Worm (Caenorhabditis elegans) whole organism, late embryonic: Measurements from ENCODE around the gene spch-1.
A peak's percentile ranks its signal among the peaks of the same experiment; 100 is the strongest.

Source experiments
- C08G9.2 ChIP-seq: sonication (generic microtip); optimal IDR thresholded peaks from 2 replicates; lab custom pipeline; 2016; ENCODE audit warnings: mild to moderate bottlenecking, missing genetic modification characterization, moderate library complexity, missing compliant biosample characterization
- K02D7.2 ChIP-seq: sonication (generic microtip); optimal IDR thresholded peaks from 2 replicates; lab custom pipeline; 2017; ENCODE audit warnings: mild to moderate bottlenecking, missing genetic modification characterization, missing compliant biosample characterization
- T23F11.4 ChIP-seq: fragments of 200-800 bp; sonication (Bioruptor generic); optimal IDR thresholded peaks from 2 replicates; lab custom pipeline; 2018; ENCODE audit warnings: mild to moderate bottlenecking, missing genetic modification characterization, missing compliant biosample characterization
- Y22D7AL.16 ChIP-seq: sonication (generic microtip); optimal IDR thresholded peaks from 2 replicates; lab custom pipeline; 2016; ENCODE audit warnings: missing genetic modification characterization, missing compliant biosample characterization
- ahr-1 ChIP-seq: sonication (generic microtip); optimal IDR thresholded peaks from 2 replicates; lab custom pipeline; 2016; ENCODE audit warnings: missing genetic modification characterization, missing compliant biosample characterization
- ama-1 ChIP-seq: fragments of 150-350 bp; optimal IDR thresholded peaks from 2 replicates; lab custom pipeline; 2014
- ceh-14 ChIP-seq: sonication (generic microtip); optimal IDR thresholded peaks from 2 replicates; lab custom pipeline; 2016; ENCODE audit warnings: missing genotype, missing genetic modification characterization, missing compliant biosample characterization
- ceh-18 ChIP-seq: sonication (generic microtip); optimal IDR thresholded peaks from 2 replicates; lab custom pipeline; 2016; ENCODE audit warnings: missing genetic modification characterization, missing compliant biosample characterization
- ceh-22 ChIP-seq: sonication (generic microtip); optimal IDR thresholded peaks from 2 replicates; lab custom pipeline; 2017; ENCODE audit warnings: missing biosample characterization, missing genetic modification characterization
- ceh-24 ChIP-seq: sonication (generic microtip); optimal IDR thresholded peaks from 2 replicates; lab custom pipeline; 2016; ENCODE audit warnings: mild to moderate bottlenecking, missing genetic modification characterization, missing compliant biosample characterization
- ceh-30 ChIP-seq: fragments of 150-350 bp; optimal IDR thresholded peaks from 2 replicates; lab custom pipeline; 2014; ENCODE audit warnings: missing biosample characterization, missing genetic modification characterization
- ceh-31 ChIP-seq: sonication (generic microtip); optimal IDR thresholded peaks from 2 replicates; lab custom pipeline; 2016; ENCODE audit warnings: missing genetic modification characterization, missing compliant biosample characterization
- ceh-34 ChIP-seq: sonication (generic microtip); optimal IDR thresholded peaks from 2 replicates; lab custom pipeline; 2016; ENCODE audit warnings: mild to moderate bottlenecking, missing genetic modification characterization, missing compliant biosample characterization
- ceh-45 ChIP-seq: fragments of 200-800 bp; sonication (Bioruptor generic); IDR thresholded peaks from 2 replicates; pipeline ENCODE4 v1.3.6; 2022; ENCODE audit warnings: missing genetic modification reagents, missing genetic modification characterization, missing compliant biosample characterization
- ceh-6 ChIP-seq: fragments of 200-800 bp; sonication (Bioruptor generic); optimal IDR thresholded peaks from 2 replicates; lab custom pipeline; 2018; ENCODE audit warnings: mild to moderate bottlenecking, missing genetic modification characterization, missing compliant biosample characterization
- ceh-9 ChIP-seq: sonication (generic microtip); optimal IDR thresholded peaks from 2 replicates; lab custom pipeline; 2016; ENCODE audit warnings: mild to moderate bottlenecking, missing genetic modification characterization, inconsistent platforms, missing compliant biosample characterization
- dmd-4 ChIP-seq: sonication (generic microtip); optimal IDR thresholded peaks from 2 replicates; lab custom pipeline; 2016; ENCODE audit warnings: borderline replicate concordance, missing genetic modification characterization, missing compliant biosample characterization
- dve-1 ChIP-seq: sonication (generic microtip); optimal IDR thresholded peaks from 2 replicates; lab custom pipeline; 2017; ENCODE audit warnings: antibody characterized with exemption, mild to moderate bottlenecking, missing genetic modification characterization, missing compliant biosample characterization
- elt-2 ChIP-seq: sonication (generic microtip); optimal IDR thresholded peaks from 2 replicates; lab custom pipeline; 2016; ENCODE audit warnings: missing genetic modification reagents, missing genetic modification characterization, missing compliant biosample characterization
- elt-4 ChIP-seq: sonication (generic microtip); optimal IDR thresholded peaks from 2 replicates; lab custom pipeline; 2016; ENCODE audit warnings: missing genetic modification characterization, missing compliant biosample characterization
- ets-4 ChIP-seq: sonication (generic microtip); optimal IDR thresholded peaks from 2 replicates; lab custom pipeline; 2016; ENCODE audit warnings: missing genetic modification characterization, missing compliant biosample characterization
- fax-1 ChIP-seq: sonication (generic microtip); optimal IDR thresholded peaks from 2 replicates; lab custom pipeline; 2016; ENCODE audit warnings: missing genotype, missing genetic modification characterization, missing compliant biosample characterization
- hlh-15 ChIP-seq: sonication (generic microtip); optimal IDR thresholded peaks from 2 replicates; lab custom pipeline; 2016; ENCODE audit warnings: missing genetic modification characterization, missing compliant biosample characterization
- hlh-6 ChIP-seq: sonication (generic microtip); optimal IDR thresholded peaks from 2 replicates; lab custom pipeline; 2016; ENCODE audit warnings: missing genotype, missing genetic modification characterization, missing compliant biosample characterization
- mec-3 ChIP-seq: sonication (generic microtip); optimal IDR thresholded peaks from 2 replicates; lab custom pipeline; 2016; ENCODE audit warnings: borderline replicate concordance, missing genetic modification characterization, missing compliant biosample characterization
- nfya-1 ChIP-seq: sonication (generic microtip); optimal IDR thresholded peaks from 2 replicates; lab custom pipeline; 2017; ENCODE audit warnings: missing genetic modification characterization, mild to moderate bottlenecking, missing compliant biosample characterization, antibody characterized with exemption, moderate library complexity
- nhr-11 ChIP-seq: fragments of 150-350 bp; optimal IDR thresholded peaks from 2 replicates; lab custom pipeline; 2014; ENCODE audit warnings: missing biosample characterization, missing genetic modification characterization
- nhr-232 ChIP-seq: sonication (generic microtip); optimal IDR thresholded peaks from 2 replicates; lab custom pipeline; 2016; ENCODE audit warnings: missing genetic modification characterization, missing compliant biosample characterization
- pag-3 ChIP-seq: sonication (generic microtip); optimal IDR thresholded peaks from 2 replicates; lab custom pipeline; 2016; ENCODE audit warnings: missing compliant biosample characterization, missing genetic modification characterization, borderline replicate concordance
- pat-9 ChIP-seq: fragments of 200-800 bp; sonication (Bioruptor generic); optimal IDR thresholded peaks from 2 replicates; lab custom pipeline; 2018; ENCODE audit warnings: mild to moderate bottlenecking, missing genetic modification characterization, moderate library complexity, missing compliant biosample characterization
- pax-1 ChIP-seq: fragments of 150-350 bp; optimal IDR thresholded peaks from 2 replicates; lab custom pipeline; 2014; ENCODE audit warnings: missing biosample characterization, missing genetic modification characterization
- pqm-1 ChIP-seq: sonication (generic microtip); optimal IDR thresholded peaks from 2 replicates; lab custom pipeline; 2016; ENCODE audit warnings: missing genetic modification characterization, missing compliant biosample characterization
- ref-2 ChIP-seq: sonication (generic microtip); optimal IDR thresholded peaks from 2 replicates; lab custom pipeline; 2016; ENCODE audit warnings: missing genetic modification characterization, missing compliant biosample characterization
- syd-9 ChIP-seq: sonication (generic microtip); optimal IDR thresholded peaks from 2 replicates; lab custom pipeline; 2016; ENCODE audit warnings: mild to moderate bottlenecking, missing genetic modification characterization, moderate library complexity, missing compliant biosample characterization
- tbx-2 ChIP-seq: sonication (generic microtip); optimal IDR thresholded peaks from 2 replicates; lab custom pipeline; 2016; ENCODE audit warnings: missing genetic modification characterization, missing compliant biosample characterization
- ttx-3 ChIP-seq: sonication (generic microtip); optimal IDR thresholded peaks from 2 replicates; lab custom pipeline; 2016; ENCODE audit warnings: missing genetic modification reagents, missing genetic modification characterization, missing compliant biosample characterization
- unc-86 ChIP-seq: sonication (generic microtip); optimal IDR thresholded peaks from 2 replicates; lab custom pipeline; 2016; ENCODE audit warnings: missing genetic modification characterization, missing compliant biosample characterization
- ztf-16 ChIP-seq: sonication (generic microtip); optimal IDR thresholded peaks from 2 replicates; lab custom pipeline; 2017; ENCODE audit warnings: missing genetic modification characterization, missing compliant biosample characterization

spch-1 gene

DNA sequence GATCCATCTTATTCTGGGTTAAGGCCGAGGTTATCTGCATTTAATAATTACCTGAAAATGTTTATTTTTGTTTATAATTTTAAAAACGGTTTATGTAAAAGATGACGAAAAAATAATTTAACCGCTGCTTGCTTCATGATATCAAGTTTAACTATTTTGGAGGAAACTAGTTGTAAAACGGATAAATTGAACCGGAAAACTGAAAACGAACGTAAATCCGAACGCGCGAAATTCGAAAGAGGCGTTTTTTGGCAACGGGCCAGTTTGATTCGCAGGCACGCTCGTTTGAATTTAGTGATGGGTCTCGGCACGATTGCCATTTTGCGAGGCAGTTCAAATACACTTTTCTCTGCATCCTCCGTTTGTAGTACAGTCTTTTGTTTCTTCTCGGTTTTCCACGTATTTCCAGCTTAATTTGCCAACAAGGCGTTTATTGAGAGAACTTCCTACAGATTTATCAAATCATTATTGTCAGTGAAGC lies 17.6 kb upstream of the spch-1 start, which contains the start of the genes gtbp-1 and K08F4.3:
gtbp-1 (minus strand) TSS at position 51 of the 481 bp plus-strand sequence.
K08F4.3 (plus strand) TSS at position 352 of the 481 bp plus-strand sequence.
- TF ChIP-seq syd-9 (tag; lab: Kevin White, UChicago) (no peak), unc-86 (tag; lab: Kevin White, UChicago) (no peak), tbx-2 (peak; percentile 15), nfya-1 (tag; lab: Kevin White, UChicago) (peak; percentile 57), K02D7.2 (tag; lab: Kevin White, UChicago) (no peak), Y22D7AL.16 (no peak), ceh-6 (GFP tag; lab: Kevin White, UChicago) (no peak), ceh-9 (no peak), fax-1 (tag; lab: Kevin White, UChicago) (no peak), ceh-22 (tag; lab: Kevin White, UChicago) (no peak), C08G9.2 (tag; lab: Kevin White, UChicago) (no peak), ceh-14 (no peak), ceh-45 (GFP tag; lab: Robert Waterston, UW) (no peak), elt-2 (tag; lab: Kevin White, UChicago) (peak; percentile 17), dve-1 (tag; lab: Kevin White, UChicago) (peak; percentile 35), elt-4 (tag; lab: Kevin White, UChicago) (no peak), nhr-11 (tag; lab: Kevin White, UChicago) (no peak), hlh-15 (no peak), ceh-31 (tag; lab: Kevin White, UChicago) (peak; percentile 63), ref-2 (peak; percentile 39), mec-3 (tag; lab: Kevin White, UChicago) (no peak)

- TF ChIP-seq nhr-232 (tag; lab: Kevin White, UChicago): no peak
- TF ChIP-seq ttx-3 (tag; lab: Kevin White, UChicago): no peak
- no peak for TF ChIP-seq mec-3 (tag; lab: Kevin White, UChicago)
Measured at ce11 chrIV:10128446-10128845, 17.1 kb upstream of the spch-1 start.

DNA sequence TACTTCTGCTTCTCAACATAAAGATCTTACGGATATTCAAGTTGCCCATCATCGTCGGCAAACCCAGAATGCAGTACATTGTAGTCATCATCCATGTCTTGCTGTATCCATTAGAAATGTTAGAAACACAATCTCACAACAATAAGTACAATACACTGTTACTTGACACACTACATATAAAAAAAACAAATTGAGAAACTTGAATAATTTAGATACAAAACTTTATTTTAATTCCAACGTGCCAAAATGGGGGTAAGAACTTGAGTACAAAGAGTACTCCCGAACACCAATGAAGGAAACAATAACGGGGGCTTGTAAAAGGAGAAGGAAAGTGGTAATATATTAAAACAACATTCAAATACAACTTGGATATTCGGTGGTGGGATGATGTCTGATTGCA lies 15.2 kb upstream of the spch-1 start, which contains the start of gene ctf-18:
ctf-18 (minus strand) TSS at position 101 of the 400 bp plus-strand sequence.
- TF ChIP-seq nfya-1 (tag; lab: Kevin White, UChicago): no peak
- no peak for TF ChIP-seq ceh-34 (tag; lab: Kevin White, UChicago)
- TF ChIP-seq ets-4 (tag; lab: Kevin White, UChicago): no peak
- no peak for TF ChIP-seq ama-1 (lab: Kevin White, UChicago)
- no peak for TF ChIP-seq pat-9 (tag; lab: Kevin White, UChicago)
- no peak for TF ChIP-seq ztf-16
- TF ChIP-seq ceh-30: no peak
- no peak for TF ChIP-seq ceh-24 (tag; lab: Kevin White, UChicago)
- no peak for TF ChIP-seq pax-1
- no peak for TF ChIP-seq K02D7.2 (tag; lab: Kevin White, UChicago)
- TF ChIP-seq T23F11.4 (GFP tag; lab: Kevin White, UChicago): no peak
- no peak for TF ChIP-seq ahr-1 (tag; lab: Kevin White, UChicago)
- no peak for TF ChIP-seq hlh-6 (tag; lab: Kevin White, UChicago)
- TF ChIP-seq pag-3 (tag; lab: Kevin White, UChicago): no peak
- TF ChIP-seq fax-1 (tag; lab: Kevin White, UChicago): no peak
- no peak for TF ChIP-seq ceh-9
- TF ChIP-seq pqm-1 (tag; lab: Kevin White, UChicago): no peak
- no peak for TF ChIP-seq dmd-4
- no peak for TF ChIP-seq unc-86 (tag; lab: Kevin White, UChicago)
- TF ChIP-seq ceh-18: no peak

DNA sequence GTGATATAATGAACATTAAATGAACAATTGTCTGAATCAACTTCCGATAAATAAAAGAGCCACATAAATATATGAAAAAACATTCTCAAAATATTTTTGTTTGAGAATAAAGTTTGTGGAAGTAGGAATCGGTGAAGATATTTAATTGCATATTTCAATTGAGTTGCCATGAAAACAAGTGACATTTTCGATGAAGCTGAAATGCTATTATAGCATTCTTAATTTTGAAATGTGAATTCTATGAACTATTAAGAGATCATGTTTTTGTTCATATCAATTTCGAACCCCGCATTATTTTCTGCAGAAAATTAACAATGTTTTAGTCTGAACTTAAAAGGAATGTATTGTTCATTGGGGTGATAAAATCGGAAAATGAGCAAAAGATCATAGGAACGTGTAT lies 10.9 kb upstream of the spch-1 start, which contains the start of gene irld-21:
irld-21 (minus strand) TSS at position 101 of the 400 bp plus-strand sequence.
- no peak for TF ChIP-seq ceh-22 (tag; lab: Kevin White, UChicago)
